Worm (Caenorhabditis elegans): ENCODE measurements around the gene cwf-19L2.

The cwf-19L2 gene

DNA sequence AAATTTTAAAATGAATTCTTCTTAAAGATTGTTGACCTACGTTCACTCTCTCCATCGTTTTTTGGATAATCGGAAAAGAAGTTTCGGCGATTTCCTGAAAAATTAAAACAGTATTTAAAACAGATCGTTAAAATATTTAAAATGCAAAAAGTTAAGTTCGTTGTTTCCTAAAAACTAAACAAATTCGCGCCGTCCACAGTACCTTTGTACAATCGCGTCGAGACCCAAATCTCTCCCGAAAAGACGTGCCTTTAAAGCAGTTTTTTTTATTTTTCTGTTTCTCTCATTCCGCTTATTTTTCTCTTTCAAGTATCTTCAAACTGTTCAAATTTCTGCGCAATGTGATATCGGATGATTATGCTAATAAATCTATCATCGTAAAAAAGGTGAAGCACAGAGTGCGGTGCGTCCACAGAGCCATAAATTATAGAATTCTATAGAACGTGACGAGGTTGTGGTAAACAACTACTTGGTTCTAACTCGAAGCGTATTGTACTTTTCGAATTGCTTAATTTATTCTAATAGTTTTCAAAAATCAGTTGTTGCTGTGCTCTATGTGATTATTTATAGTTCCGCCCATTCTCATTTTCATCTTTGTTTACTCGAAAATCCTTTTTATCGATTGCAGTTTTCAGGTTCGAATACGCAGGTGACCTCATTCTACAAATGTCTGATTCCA, 17.4 kb downstream of the cwf-19L2 start, which contains the start of the genes F56C9.6 and F56C9.3 (continued):
- no peak for TF ChIP-seq snpc-4 (GFP tag; optimal IDR thresholded peaks at IDR 0.05)
- TF ChIP-seq snpc-4 (tag; optimal IDR thresholded peaks at IDR 0.05): peak in 1 of 4 experiments; percentile 12
- TF ChIP-seq tlf-1 (GFP tag; optimal IDR thresholded peaks at IDR 0.05): no peak
- TF ChIP-seq atf-7 (tag; optimal IDR thresholded peaks at IDR 0.05): no peak
- 0 out of 2 replicates have a peak, but pooled peaks have one; percentile 12 for TF ChIP-seq lin-26 (GFP tag; IDR thresholded peaks at IDR 0.05)
- TF ChIP-seq ceh-79 (tag; optimal IDR thresholded peaks at IDR 0.05): no peak
- TF ChIP-seq mel-28 (tag; optimal IDR thresholded peaks at IDR 0.05; ENCODE audit: borderline replicate concordance): no peak
- TF ChIP-seq Y53G8AR.9 (GFP tag; conservative IDR thresholded peaks at IDR 0.05): no peak
- TF ChIP-seq T26A5.8 (tag; optimal IDR thresholded peaks at IDR 0.05): no peak
- no peak for TF ChIP-seq tbx-9 (tag; optimal IDR thresholded peaks at IDR 0.05; ENCODE audit: borderline replicate concordance)
- TF ChIP-seq rpc-1 (optimal IDR thresholded peaks at IDR 0.05): no peak
- TF ChIP-seq rpc-1 (tag; optimal IDR thresholded peaks at IDR 0.05): no peak
- peak; percentile 74 for TF ChIP-seq xnd-1 (tag; optimal IDR thresholded peaks at IDR 0.05)
- no peak for TF ChIP-seq gei-17 (GFP tag; optimal IDR thresholded peaks at IDR 0.05)
- TF ChIP-seq D2030.7 (GFP tag; IDR thresholded peaks at IDR 0.05): peak; percentile 79
- TF ChIP-seq madf-8 (GFP tag; conservative IDR thresholded peaks at IDR 0.05): peak; percentile 66
- TF ChIP-seq tbp1 (GFP tag; optimal IDR thresholded peaks at IDR 0.05): peak; percentile 16
- no peak for TF ChIP-seq bed-2 (GFP tag; IDR thresholded peaks at IDR 0.05)
- peak; percentile 91 for TF ChIP-seq madf-6 (GFP tag; IDR thresholded peaks at IDR 0.05)

DNA sequence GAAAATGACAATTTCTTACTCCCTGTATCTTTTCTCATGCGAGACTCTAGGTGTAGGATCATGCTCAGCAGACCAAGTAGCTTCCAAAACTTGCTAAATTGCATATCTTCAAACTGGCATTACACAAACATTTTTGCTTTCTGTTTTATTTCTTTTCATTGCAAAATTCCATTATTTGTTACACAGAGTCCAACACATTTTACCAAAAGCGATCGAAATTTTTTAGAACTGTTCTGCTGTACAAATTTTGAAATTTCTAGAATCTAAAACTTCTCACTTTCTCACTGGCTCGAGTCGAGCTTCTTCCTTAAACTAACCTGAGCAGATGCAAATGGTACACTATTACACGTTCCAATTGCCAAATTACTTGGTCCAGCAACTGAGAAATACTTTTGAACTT, 21.0 kb downstream of the cwf-19L2 start:
- TF ChIP-seq pha-4 (tag; optimal IDR thresholded peaks at IDR 0.05) (no peak), F57A8.1 (GFP tag; optimal IDR thresholded peaks at IDR 0.05) (no peak), F37B4.10 (GFP tag; IDR thresholded peaks at IDR 0.05) (no peak), sdz-38 (tag; optimal IDR thresholded peaks at IDR 0.05) (no peak), Y95B8A.8 (GFP tag; IDR thresholded peaks at IDR 0.05) (no peak), lin-26 (GFP tag; IDR thresholded peaks at IDR 0.05) (no peak), ceh-100 (GFP tag; IDR thresholded peaks at IDR 0.05) (no peak), lin-40 (tag; optimal IDR thresholded peaks at IDR 0.05) (no peak), B0336.3 (GFP tag; IDR thresholded peaks at IDR 0.05) (no peak), rcor-1 (GFP tag; IDR thresholded peaks at IDR 0.05) (no peak), madf-8 (GFP tag; conservative IDR thresholded peaks at IDR 0.05) (no peak), B0261.1 (tag; optimal IDR thresholded peaks at IDR 0.05) (no peak), nhr-90 (tag; optimal IDR thresholded peaks at IDR 0.05) (no peak), egrh-3 (GFP tag; IDR thresholded peaks at IDR 0.05) (no peak), ceh-27 (GFP tag; optimal IDR thresholded peaks at IDR 0.05) (no peak)

ce11 chrIII:7314927-7315547, 21.6 kb downstream of the cwf-19L2 start, which contains the start of gene nspg-6:
Gene nspg-6 (minus strand): TSS chrIII:7314977.
- no peak for TF ChIP-seq hsf-1 (GFP tag; IDR thresholded peaks at IDR 0.05)
- TF ChIP-seq nhr-80 (tag; optimal IDR thresholded peaks at IDR 0.05): peak; percentile 75
- TF ChIP-seq Y53F4B.3 (GFP tag; IDR thresholded peaks at IDR 0.05): no peak

ce11 chrIII:7317354-7317753, 23.9 kb downstream of the cwf-19L2 start:
- TF ChIP-seq nhr-80 (tag; optimal IDR thresholded peaks at IDR 0.05) (peak; percentile 63), lsl-1 (GFP tag; optimal IDR thresholded peaks at IDR 0.05) (no peak)

All from whole organism, young adult.